Fruit fly (Drosophila melanogaster) whole organism, embryonic: Measurements from ENCODE around the gene ATPsynB.
A peak's percentile ranks its signal among the peaks of the same experiment; 100 is the strongest.

Experiments used
- Ada2b ChIP-seq: fragments of 200-800 bp; sonication (Bioruptor generic); IDR thresholded peaks from 2 replicates; pipeline ENCODE4 v1.3.6; 2022; ENCODE audit warnings: missing biosample characterization, missing genetic modification characterization
- Atf6 ChIP-seq: fragments of 200-800 bp; sonication (Bioruptor generic); IDR thresholded peaks from 2 replicates; pipeline ENCODE4 v1.3.6; 2022; ENCODE audit warnings: missing biosample characterization, missing genetic modification characterization
- B-H1 ChIP-seq: fragments of 200-800 bp; sonication (Bioruptor generic); IDR thresholded peaks from 3 replicates; pipeline ENCODE4 v1.3.6; 2022; ENCODE audit warnings: missing biosample characterization, missing genetic modification characterization
- BtbVII ChIP-seq: fragments of 200-800 bp; sonication (Bioruptor generic); optimal IDR thresholded peaks from 3 replicates; lab custom pipeline; 2017; ENCODE audit warnings: missing biosample characterization, mild to moderate bottlenecking, missing genetic modification characterization
- CG10543 ChIP-seq: fragments of 200-800 bp; sonication (Bioruptor generic); optimal IDR thresholded peaks from 3 replicates; lab custom pipeline; 2017; ENCODE audit warnings: missing biosample characterization, mild to moderate bottlenecking, missing genetic modification characterization, moderate library complexity
- CG12104 ChIP-seq: fragments of 200-800 bp; sonication (Bioruptor generic); optimal IDR thresholded peaks from 3 replicates; lab custom pipeline; 2016; ENCODE audit warnings: missing biosample characterization, missing genetic modification characterization
- CG13296 ChIP-seq: fragments of 200-800 bp; sonication (Bioruptor generic); optimal IDR thresholded peaks from 3 replicates; lab custom pipeline; 2018; ENCODE audit warnings: missing biosample characterization, mild to moderate bottlenecking, missing genetic modification characterization
- CG13624 ChIP-seq: fragments of 200-800 bp; sonication (Bioruptor generic); optimal IDR thresholded peaks from 2 replicates; lab custom pipeline; 2016; ENCODE audit warnings: missing biosample characterization, missing genetic modification characterization
- CG1529 ChIP-seq: fragments of 200-800 bp; sonication (Bioruptor generic); optimal IDR thresholded peaks from 3 replicates; lab custom pipeline; 2018; ENCODE audit warnings: missing biosample characterization, missing genetic modification characterization
- CG18011 ChIP-seq: fragments of 200-800 bp; sonication (Bioruptor generic); optimal IDR thresholded peaks from 2 replicates; lab custom pipeline; 2017; ENCODE audit warnings: missing biosample characterization, missing genetic modification characterization, mild to moderate bottlenecking, moderate library complexity, missing genotype
- CG2712 ChIP-seq: fragments of 200-800 bp; optimal IDR thresholded peaks from 3 replicates; lab custom pipeline; 2019; ENCODE audit warnings: missing biosample characterization, mild to moderate bottlenecking, missing genetic modification characterization, moderate library complexity
- CG6683 ChIP-seq: fragments of 200-800 bp; sonication (Bioruptor generic); optimal IDR thresholded peaks from 2 replicates; lab custom pipeline; 2017; ENCODE audit warnings: missing biosample characterization, mild to moderate bottlenecking, missing genetic modification characterization, missing genetic modification reagents
- CG6689 ChIP-seq: fragments of 200-800 bp; sonication (Bioruptor generic); IDR thresholded peaks from 2 replicates; pipeline ENCODE4 v1.3.6; 2022; ENCODE audit warnings: missing biosample characterization, missing genetic modification characterization
- CG6791 ChIP-seq: fragments of 200-800 bp; sonication (Bioruptor generic); IDR thresholded peaks from 3 replicates; pipeline ENCODE4 v1.3.6; 2022; ENCODE audit warnings: missing biosample characterization, missing genetic modification characterization; ENCODE audit not compliant: partially characterized antibody
- CG7839 ChIP-seq: fragments of 200-800 bp; sonication (Bioruptor generic); optimal IDR thresholded peaks from 3 replicates; lab custom pipeline; 2018; ENCODE audit warnings: missing biosample characterization, mild to moderate bottlenecking, missing genetic modification characterization, moderate library complexity
- CG7928 ChIP-seq: fragments of 200-800 bp; sonication (Bioruptor generic); optimal IDR thresholded peaks from 2 replicates; lab custom pipeline; 2017; ENCODE audit warnings: missing biosample characterization, mild to moderate bottlenecking, missing genetic modification characterization
- CG9727 ChIP-seq: fragments of 200-800 bp; sonication (Bioruptor generic); optimal IDR thresholded peaks from 3 replicates; lab custom pipeline; 2017; ENCODE audit warnings: missing biosample characterization, mild to moderate bottlenecking, missing genetic modification characterization
- CHES-1-like ChIP-seq: fragments of 200-800 bp; sonication (Bioruptor generic); optimal IDR thresholded peaks from 2 replicates; lab custom pipeline; 2016; ENCODE audit warnings: missing biosample characterization, missing genetic modification characterization
- CrebB ChIP-seq: fragments of 200-800 bp; sonication (Bioruptor generic); optimal IDR thresholded peaks from 3 replicates; lab custom pipeline; 2018; ENCODE audit warnings: missing biosample characterization, mild to moderate bottlenecking, missing genetic modification characterization
- Dad ChIP-seq: fragments of 200-800 bp; sonication (Bioruptor generic); optimal IDR thresholded peaks from 3 replicates; lab custom pipeline; 2016; ENCODE audit warnings: missing biosample characterization, missing genetic modification characterization
- Dip2 ChIP-seq: fragments of 200-800 bp; sonication (Bioruptor generic); IDR thresholded peaks from 2 replicates; pipeline ENCODE4 v1.3.6; 2022; ENCODE audit warnings: missing biosample characterization, missing genetic modification characterization
- HmgZ ChIP-seq: fragments of 200-800 bp; sonication (Bioruptor generic); optimal IDR thresholded peaks from 2 replicates; lab custom pipeline; 2018; ENCODE audit warnings: missing biosample characterization, mild to moderate bottlenecking, missing genetic modification characterization
- Hr39 ChIP-seq: fragments of >200 bp; optimal IDR thresholded peaks from 2 replicates; lab custom pipeline; 2017
- Hr51 ChIP-seq, 2 experiments: fragments of 200-800 bp; sonication (Bioruptor generic); optimal IDR thresholded peaks; 2 replicates in 1 of 2; 3 replicates in 1 of 2; lab custom pipeline; 2016 to 2018; ENCODE audit warnings: missing biosample characterization in 2 of 2, missing genetic modification characterization in 2 of 2, mild to moderate bottlenecking in 1 of 2, moderate library complexity in 1 of 2
- Hsf ChIP-seq: fragments of 200-800 bp; sonication (Bioruptor generic); optimal IDR thresholded peaks from 3 replicates; lab custom pipeline; 2016; ENCODE audit warnings: missing biosample characterization, missing genetic modification characterization
- MBD-R2 ChIP-seq: fragments of 200-800 bp; sonication (Bioruptor generic); IDR thresholded peaks from 2 replicates; pipeline ENCODE4 v1.3.6; 2022; ENCODE audit warnings: missing biosample characterization, missing genetic modification characterization
- Med ChIP-seq: fragments of 200-800 bp; sonication (Bioruptor generic); peaks from one replicate; lab custom pipeline; 2016; ENCODE audit warnings: missing biosample characterization, missing genetic modification characterization, mild to moderate bottlenecking, inconsistent platforms, moderate library complexity
- Meics ChIP-seq: fragments of 200-800 bp; sonication (Bioruptor generic); optimal IDR thresholded peaks from 2 replicates; lab custom pipeline; 2017; ENCODE audit warnings: missing biosample characterization, mild to moderate bottlenecking, missing genetic modification characterization
- Nf-YB ChIP-seq: fragments of 200-800 bp; sonication (Bioruptor generic); optimal IDR thresholded peaks from 3 replicates; lab custom pipeline; 2019; ENCODE audit warnings: missing biosample characterization, mild to moderate bottlenecking, missing genetic modification characterization, moderate library complexity
- Opbp ChIP-seq: fragments of 200-800 bp; sonication (Bioruptor generic); IDR thresholded peaks from 3 replicates; pipeline ENCODE4 v1.3.6; 2022; ENCODE audit warnings: missing biosample characterization, missing genetic modification characterization; ENCODE audit not compliant: partially characterized antibody
- PHDP ChIP-seq: fragments of 200-800 bp; sonication (Bioruptor generic); optimal IDR thresholded peaks from 3 replicates; lab custom pipeline; 2018; ENCODE audit warnings: missing biosample characterization, mild to moderate bottlenecking, missing genetic modification characterization, moderate library complexity
- Scr ChIP-seq: fragments of 200-800 bp; sonication (Bioruptor generic); IDR thresholded peaks from 2 replicates; pipeline ENCODE4 v1.3.6; 2022; ENCODE audit warnings: missing biosample characterization, missing genetic modification characterization; ENCODE audit not compliant: partially characterized antibody
- YL-1 ChIP-seq: fragments of 200-800 bp; sonication (Bioruptor generic); optimal IDR thresholded peaks from 3 replicates; lab custom pipeline; 2017; ENCODE audit warnings: missing biosample characterization, mild to moderate bottlenecking, missing genetic modification characterization
- ap ChIP-seq: fragments of 200-800 bp; sonication (Bioruptor generic); IDR thresholded peaks from 2 replicates; pipeline ENCODE4 v1.3.6; 2022; ENCODE audit warnings: missing biosample characterization, missing genetic modification characterization
- bcd ChIP-seq: fragments of 200-800 bp; sonication (Bioruptor generic); optimal IDR thresholded peaks from 2 replicates; lab custom pipeline; 2017; ENCODE audit warnings: missing biosample characterization, mild to moderate bottlenecking, missing genetic modification characterization
- cad ChIP-seq: fragments of >200 bp; optimal IDR thresholded peaks from 2 replicates; lab custom pipeline; 2017; ENCODE audit warnings: missing biosample characterization, missing genetic modification characterization
- cas ChIP-seq: fragments of 200-800 bp; sonication (Bioruptor generic); IDR thresholded peaks from 2 replicates; pipeline ENCODE4 v1.3.6; 2022; ENCODE audit warnings: missing biosample characterization, missing genetic modification characterization
- chif ChIP-seq, 2 experiments: fragments of 200-800 bp; sonication (Bioruptor generic); optimal IDR thresholded peaks; 3 replicates each; lab custom pipeline; 2016; ENCODE audit warnings: missing biosample characterization in 2 of 2, missing genetic modification characterization in 2 of 2
- ci ChIP-seq: fragments of 200-800 bp; sonication (Bioruptor generic); IDR thresholded peaks from 3 replicates; pipeline ENCODE4 v1.3.6; 2022; ENCODE audit warnings: missing biosample characterization, missing genetic modification characterization
- dm ChIP-seq: fragments of 200-800 bp; sonication (Bioruptor generic); optimal IDR thresholded peaks from 3 replicates; lab custom pipeline; 2016; ENCODE audit warnings: missing biosample characterization, missing genetic modification characterization
- ftz-f1 ChIP-seq: fragments of 200-800 bp; sonication (Bioruptor generic); optimal IDR thresholded peaks from 2 replicates; lab custom pipeline; 2016; ENCODE audit warnings: missing biosample characterization, missing genetic modification characterization
- fu2 ChIP-seq: fragments of 200-800 bp; sonication (Bioruptor generic); optimal IDR thresholded peaks from 2 replicates; lab custom pipeline; 2016; ENCODE audit warnings: missing biosample characterization, missing genetic modification characterization
- gem ChIP-seq: fragments of 200-800 bp; sonication (Bioruptor generic); optimal IDR thresholded peaks from 2 replicates; lab custom pipeline; 2019; ENCODE audit warnings: missing biosample characterization, mild to moderate bottlenecking, missing genetic modification characterization, moderate library complexity
- grau ChIP-seq: fragments of 200-800 bp; optimal IDR thresholded peaks from 3 replicates; lab custom pipeline; 2019; ENCODE audit warnings: missing biosample characterization, mild to moderate bottlenecking, missing genetic modification characterization, moderate library complexity
- insv ChIP-seq, 2 experiments: fragments of 200-800 bp; sonication (Bioruptor generic); optimal IDR thresholded peaks; 3 replicates each; lab custom pipeline; 2016 to 2018; ENCODE audit warnings: missing biosample characterization in 2 of 2, missing genetic modification characterization in 2 of 2
- mam ChIP-seq: fragments of 200-800 bp; sonication (Bioruptor generic); optimal IDR thresholded peaks from 3 replicates; lab custom pipeline; 2016; ENCODE audit warnings: missing biosample characterization, missing genetic modification characterization
- row ChIP-seq: fragments of 200-800 bp; sonication (Bioruptor generic); IDR thresholded peaks from 3 replicates; pipeline ENCODE4 v1.3.6; 2022; ENCODE audit warnings: missing biosample characterization, missing genetic modification characterization
- sqz ChIP-seq: fragments of 200-800 bp; sonication (Bioruptor generic); optimal IDR thresholded peaks from 3 replicates; lab custom pipeline; 2018; ENCODE audit warnings: missing biosample characterization, mild to moderate bottlenecking, missing genetic modification characterization
- unpg ChIP-seq: fragments of 200-800 bp; sonication (Bioruptor generic); optimal IDR thresholded peaks from 3 replicates; lab custom pipeline; 2018; ENCODE audit warnings: missing biosample characterization, mild to moderate bottlenecking, missing genetic modification characterization, moderate library complexity
- vnd ChIP-seq: fragments of 200-800 bp; sonication (Bioruptor generic); IDR thresholded peaks from 3 replicates; pipeline ENCODE4 v1.3.6; 2022; ENCODE audit warnings: missing biosample characterization, missing genetic modification characterization; ENCODE audit not compliant: partially characterized antibody

Gene ATPsynB

dm6 chr3L:9690798-9691475, 38.9 kb upstream of the ATPsynB start (continued):
- TF ChIP-seq insv (GFP tag; optimal IDR thresholded peaks at IDR 0.05; lab: Kevin White, UChicago) (no peak), Atf6 (GFP tag; lab: Robert Waterston, UW) (peak; percentile 28; the same call in 1 of the 2 replicates), mam (GFP tag; lab: Kevin White, UChicago) (peak; percentile 33), CG12104 (GFP tag; lab: Kevin White, UChicago) (peak; percentile 9), CG13296 (GFP tag; lab: Kevin White, UChicago) (peak; percentile 50), Hsf (GFP tag; lab: Kevin White, UChicago) (peak; percentile 5), bcd (GFP tag; lab: Kevin White, UChicago) (peak; percentile 5), PHDP (tag; lab: Kevin White, UChicago) (peak; percentile 65), CG2712 (peak; percentile 16), MBD-R2 (GFP tag; lab: Robert Waterston, UW) (0 out of 2 replicates have a peak, but pooled peaks have one; percentile 8), grau (tag; lab: Kevin White, UChicago) (peak; percentile 91), ap (GFP tag; lab: Robert Waterston, UW) (0 out of 2 replicates have a peak, but pooled peaks have one; percentile 6), ci (no peak), CG1529 (GFP tag; lab: Kevin White, UChicago) (no peak), CG9727 (GFP tag; lab: Kevin White, UChicago) (peak; percentile 11), Ada2b (GFP tag; lab: Robert Waterston, UW) (0 out of 2 replicates have a peak, but pooled peaks have one; percentile 26), gem (tag; lab: Kevin White, UChicago) (peak; percentile 69), row (GFP tag; lab: Robert Waterston, UW) (peak; percentile 62), CG6683 (GFP tag; lab: Kevin White, UChicago) (peak; percentile 4), CG13624 (GFP tag; lab: Kevin White, UChicago) (peak; percentile 49), dm (GFP tag; lab: Kevin White, UChicago) (no peak), Opbp (no peak), Dip2 (GFP tag; lab: Robert Waterston, UW) (no peak), Dad (GFP tag; lab: Kevin White, UChicago) (no peak), Hr51 (GFP tag; optimal IDR thresholded peaks at IDR 0.05; lab: Kevin White, UChicago) (peak in 1 of 2 experiments; percentile 59), BtbVII (peak; percentile 18), Med (GFP tag; lab: Kevin White, UChicago) (peak; percentile 73), CG7839 (tag; lab: Kevin White, UChicago) (peak; percentile 64), Meics (GFP tag; lab: Kevin White, UChicago) (peak; percentile 66), fu2 (GFP tag; lab: Kevin White, UChicago) (no peak)

dm6 chr3L:9691476-9691826, 38.3 kb upstream of the ATPsynB start:
- TF ChIP-seq CG7928 (GFP tag; lab: Kevin White, UChicago) (no peak), CrebB (tag; lab: Kevin White, UChicago) (no peak), sqz (GFP tag; lab: Kevin White, UChicago) (peak; percentile 55), BtbVII (no peak), cad (no peak), B-H1 (GFP tag; lab: Robert Waterston, UW) (no peak), Scr (no peak), CHES-1-like (GFP tag; lab: Kevin White, UChicago) (no peak), HmgZ (tag; lab: Kevin White, UChicago) (peak; percentile 53), YL-1 (GFP tag; lab: Kevin White, UChicago) (peak; percentile 7), Hr39 (no peak), Nf-YB (GFP tag; lab: Kevin White, UChicago) (no peak), ftz-f1 (GFP tag; lab: Kevin White, UChicago) (peak; percentile 51), CG10543 (GFP tag; lab: Kevin White, UChicago) (peak; percentile 51), chif (GFP tag; optimal IDR thresholded peaks at IDR 0.05; lab: Kevin White, UChicago) (no peak), CG6689 (GFP tag; lab: Robert Waterston, UW) (no peak), CG6791 (0 out of 3 replicates have a peak, but pooled peaks have one; percentile 40), cas (no peak), CG18011 (peak; percentile 96), unpg (no peak), vnd (GFP tag; lab: Robert Waterston, UW) (no peak)
